Fruit fly (Drosophila melanogaster): ENCODE data around the gene RnrL.

Gene RnrL

DNA sequence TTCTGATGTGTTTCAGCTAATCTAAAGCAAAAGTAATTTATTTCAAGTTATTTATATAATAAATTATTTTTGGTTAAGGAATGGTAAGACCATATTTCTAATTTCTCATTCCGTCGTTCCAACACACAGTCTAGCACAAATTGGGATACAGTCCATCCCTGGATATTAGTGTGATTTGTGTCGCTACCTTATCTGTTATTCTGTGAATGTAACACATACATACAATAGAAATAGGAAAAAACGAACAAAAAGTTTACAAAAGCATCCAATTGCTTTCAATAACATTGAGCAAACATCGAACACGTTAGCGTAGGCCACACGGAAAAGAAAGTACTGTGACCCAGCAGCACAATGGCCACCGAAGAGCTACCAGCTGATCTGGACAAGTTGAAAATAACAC lies 38.8 kb upstream of the RnrL start, which contains the start of gene CG5056 (continued):
- TF ChIP-seq CG17912 (GFP tag; optimal IDR thresholded peaks at IDR 0.05) (peak; percentile 19), pros (GFP tag; optimal IDR thresholded peaks at IDR 0.05) (no peak), Ets65A (GFP tag) (no peak), CG4617 (GFP tag; optimal IDR thresholded peaks at IDR 0.05; ENCODE audit: borderline replicate concordance) (peak; percentile 94), dimm (GFP tag; IDR thresholded peaks at IDR 0.05) (no peak), CG16779 (GFP tag; IDR thresholded peaks at IDR 0.05) (no peak), CG16815 (GFP tag; optimal IDR thresholded peaks at IDR 0.05) (no peak), CG9609 (GFP tag; optimal IDR thresholded peaks at IDR 0.05) (no peak), CG6765 (GFP tag; optimal IDR thresholded peaks at IDR 0.05) (no peak), CG3847 (GFP tag; IDR thresholded peaks at IDR 0.05) (no peak), ssp (GFP tag; IDR thresholded peaks at IDR 0.05) (peak; percentile 39; the same call in 1 of the 2 replicates), CG7745 (tag; optimal IDR thresholded peaks at IDR 0.05) (no peak), CG6254 (GFP tag; optimal IDR thresholded peaks at IDR 0.05) (no peak), CG33557 (GFP tag; optimal IDR thresholded peaks at IDR 0.05) (no peak), ken (GFP tag; IDR thresholded peaks at IDR 0.05) (no peak), mam (GFP tag; optimal IDR thresholded peaks at IDR 0.05) (no peak), CG9215 (GFP tag; IDR thresholded peaks at IDR 0.05) (no peak), CG4820 (GFP tag; optimal IDR thresholded peaks at IDR 0.05) (no peak), CG9797 (GFP tag; optimal IDR thresholded peaks at IDR 0.05) (peak; percentile 63), Elba2 (GFP tag; optimal IDR thresholded peaks at IDR 0.05) (no peak), fd96Cb (tag; optimal IDR thresholded peaks at IDR 0.05) (no peak), dpn (GFP tag; optimal IDR thresholded peaks at IDR 0.05) (peak in 1 of 2 experiments; percentile 31), CG31388 (GFP tag; optimal IDR thresholded peaks at IDR 0.05) (no peak), Abd-B (GFP tag; optimal IDR thresholded peaks at IDR 0.05) (peak; percentile 36), fru (optimal IDR thresholded peaks at IDR 0.05) (no peak)

- no peak for TF ChIP-seq unc-4 (GFP tag; IDR thresholded peaks at IDR 0.05; ENCODE audit: partially characterized antibody)
- TF ChIP-seq Sry-β (GFP tag; optimal IDR thresholded peaks at IDR 0.05): peak; percentile 90
- TF ChIP-seq pzg (GFP tag; optimal IDR thresholded peaks at IDR 0.05): peak; percentile 24
- TF ChIP-seq CG18011 (GFP tag; optimal IDR thresholded peaks at IDR 0.05): peak; percentile 81
- no peak for TF ChIP-seq CG6654 (GFP tag; optimal IDR thresholded peaks at IDR 0.05)
- peak; percentile 42 for TF ChIP-seq trem (tag; optimal IDR thresholded peaks at IDR 0.05)
- no peak for TF ChIP-seq Myb (GFP tag; optimal IDR thresholded peaks at IDR 0.05)
- TF ChIP-seq CG9797 (GFP tag; optimal IDR thresholded peaks at IDR 0.05): peak; percentile 2
- TF ChIP-seq CoRest (tag; optimal IDR thresholded peaks at IDR 0.05): peak; percentile 8
- peak; percentile 5 for TF ChIP-seq CG15514 (GFP tag; optimal IDR thresholded peaks at IDR 0.05)
- peak; percentile 80 for TF ChIP-seq CG30020 (tag; optimal IDR thresholded peaks at IDR 0.05)
- TF ChIP-seq YL-1 (GFP tag; optimal IDR thresholded peaks at IDR 0.05): peak; percentile 32
- TF ChIP-seq nom (GFP tag; optimal IDR thresholded peaks at IDR 0.05): peak; percentile 2
- no peak for TF ChIP-seq sisA (GFP tag; IDR thresholded peaks at IDR 0.05)
- TF ChIP-seq CG12104 (GFP tag; optimal IDR thresholded peaks at IDR 0.05): no peak
- TF ChIP-seq gfzf (GFP tag; optimal IDR thresholded peaks at IDR 0.05): peak; percentile 48
- no peak for TF ChIP-seq CG7271 (tag; optimal IDR thresholded peaks at IDR 0.05)
- no peak for TF ChIP-seq ftz-f1 (GFP tag; optimal IDR thresholded peaks at IDR 0.05)
- peak; percentile 73 for TF ChIP-seq Med (GFP tag)
- TF ChIP-seq CG32767 (GFP tag; IDR thresholded peaks at IDR 0.05): no peak
- peak; percentile 7 for TF ChIP-seq stwl (tag; optimal IDR thresholded peaks at IDR 0.05)
- peak; percentile 31 for TF ChIP-seq CG8924 (tag; optimal IDR thresholded peaks at IDR 0.05)
- TF ChIP-seq row (GFP tag; IDR thresholded peaks at IDR 0.05): peak; percentile 55; the same call in 2 of the 3 replicates
- peak; percentile 16 for TF ChIP-seq CG2116 (GFP tag; optimal IDR thresholded peaks at IDR 0.05)
- TF ChIP-seq CG1603 (tag; optimal IDR thresholded peaks at IDR 0.05): peak; percentile 51
- TF ChIP-seq Hmr (GFP tag; optimal IDR thresholded peaks at IDR 0.05): no peak
- TF ChIP-seq Sry-δ (GFP tag; optimal IDR thresholded peaks at IDR 0.05): peak; percentile 36
- peak; percentile 8 for TF ChIP-seq CG4617 (GFP tag; optimal IDR thresholded peaks at IDR 0.05; ENCODE audit: borderline replicate concordance)
These were observed 36.5 kb upstream of the RnrL start, which contains the start of gene lft for dm6 chr2L:10364229-10364628. lft (plus strand) TSS chr2L:10364471.

All from whole organism, embryonic.